Fruit fly (Drosophila melanogaster): ENCODE data around the gene CG8664.

- TF ChIP-seq CG8478 (optimal IDR thresholded peaks at IDR 0.05) (no peak), CTCF (optimal IDR thresholded peaks at IDR 0.05) (no peak)
Observed at dm6 chrX:17285069-17285468, 2.5 kb upstream of the CG8664 start.
